Worm (Caenorhabditis elegans) whole organism, early embryonic: ENCODE measurements around the gene C33D9.10.

ENCODE experiments used
- aly-1 ChIP-seq: sonication (generic microtip); optimal IDR thresholded peaks from 2 replicates; lab custom pipeline; 2016; ENCODE audit warnings: missing genetic modification characterization, missing compliant biosample characterization
- ama-1 ChIP-seq: fragments of 150-350 bp; optimal IDR thresholded peaks from 2 replicates; lab custom pipeline; 2014
- ceh-36 ChIP-seq: sonication (generic microtip); optimal IDR thresholded peaks from 2 replicates; lab custom pipeline; 2016; ENCODE audit warnings: missing genetic modification characterization, inconsistent platforms, missing compliant biosample characterization
- flt-1 ChIP-seq: fragments of 200-800 bp; sonication (Bioruptor generic); IDR thresholded peaks from 2 replicates; pipeline ENCODE4 v1.3.6; 2022; ENCODE audit warnings: missing genetic modification characterization, missing compliant biosample characterization
- hmbx-1 ChIP-seq: sonication (generic microtip); optimal IDR thresholded peaks from 2 replicates; lab custom pipeline; 2016; ENCODE audit warnings: mild to moderate bottlenecking, missing genetic modification characterization, missing compliant biosample characterization
- hnd-1 ChIP-seq: sonication (generic microtip); optimal IDR thresholded peaks from 2 replicates; lab custom pipeline; 2016; ENCODE audit warnings: missing genetic modification characterization, missing compliant biosample characterization
- scrt-1 ChIP-seq: fragments of 200-800 bp; sonication (Bioruptor generic); IDR thresholded peaks from 2 replicates; pipeline ENCODE4 v1.3.6; 2022; ENCODE audit warnings: missing genetic modification characterization, missing compliant biosample characterization
- tbx-11 ChIP-seq: fragments of 200-800 bp; sonication (Bioruptor generic); IDR thresholded peaks from 2 replicates; pipeline ENCODE4 v1.3.6; 2022; ENCODE audit warnings: missing genetic modification characterization, missing compliant biosample characterization

ce11 chrIV:8824145-8824833 lies 36.3 kb upstream of the C33D9.10 start, which contains the start of the genes col-117 and col-3:
- no peak for TF ChIP-seq tbx-11 (GFP tag; lab: Robert Waterston, UW)
- no peak for TF ChIP-seq flt-1 (GFP tag; lab: Robert Waterston, UW)
- TF ChIP-seq ceh-36 (tag; lab: Kevin White, UChicago), result no peak
- no peak for TF ChIP-seq scrt-1 (GFP tag; lab: Robert Waterston, UW)
- TF ChIP-seq ama-1 (lab: Kevin White, UChicago), result no peak
- no peak for TF ChIP-seq hnd-1 (tag; lab: Kevin White, UChicago)
- TF ChIP-seq hmbx-1 (tag; lab: Kevin White, UChicago), result no peak
- TF ChIP-seq aly-1 (tag; lab: Kevin White, UChicago), result no peak
